Fruit fly (Drosophila melanogaster): ENCODE data around the gene PH4alphaNE1.
A peak's percentile ranks its signal among the peaks of the same experiment; 100 is the strongest.

Gene PH4alphaNE1

dm6 chr3R:30531989-30532653, 32.0 kb upstream of the PH4alphaNE1 start, which contains the start of gene tmod (continued):
- TF ChIP-seq HLH4C (GFP tag; IDR thresholded peaks at IDR 0.05; ENCODE audit: partially characterized antibody) (no peak), br (optimal IDR thresholded peaks at IDR 0.05) (no peak), CG17385 (GFP tag; optimal IDR thresholded peaks at IDR 0.05) (peak; percentile 45), ato (GFP tag; IDR thresholded peaks at IDR 0.05; ENCODE audit: partially characterized antibody) (no peak), E2f2 (GFP tag; IDR thresholded peaks at IDR 0.05) (peak; percentile 20; the same call in 1 of the 2 replicates), Dll (GFP tag; IDR thresholded peaks at IDR 0.05; ENCODE audit: partially characterized antibody) (no peak), amos (GFP tag; IDR thresholded peaks at IDR 0.05; ENCODE audit: partially characterized antibody) (no peak), CG12744 (GFP tag; optimal IDR thresholded peaks at IDR 0.05) (no peak), CG17802 (tag; optimal IDR thresholded peaks at IDR 0.05) (peak; percentile 20), CG11085 (GFP tag; IDR thresholded peaks at IDR 0.05) (no peak), CG11093 (GFP tag; IDR thresholded peaks at IDR 0.05) (no peak), CG11504 (tag; optimal IDR thresholded peaks at IDR 0.05) (peak; percentile 74), CG14710 (tag; optimal IDR thresholded peaks at IDR 0.05) (peak; percentile 60)

- TF ChIP-seq CG3407 (GFP tag; optimal IDR thresholded peaks at IDR 0.05) (no peak), nmo (GFP tag; optimal IDR thresholded peaks at IDR 0.05) (peak; percentile 32), GATAe (GFP tag; conservative IDR thresholded peaks at IDR 0.05) (no peak), CG4360 (GFP tag; IDR thresholded peaks at IDR 0.05) (no peak), phol (tag; optimal IDR thresholded peaks at IDR 0.05) (peak; percentile 40), CG2678 (tag; optimal IDR thresholded peaks at IDR 0.05) (peak; percentile 47), cwo (GFP tag; optimal IDR thresholded peaks at IDR 0.05) (no peak), org-1 (GFP tag; optimal IDR thresholded peaks at IDR 0.05) (no peak), CG1603 (tag; optimal IDR thresholded peaks at IDR 0.05) (no peak), CG3065 (GFP tag; optimal IDR thresholded peaks at IDR 0.05) (no peak), amos (GFP tag; IDR thresholded peaks at IDR 0.05; ENCODE audit: partially characterized antibody) (no peak), CG13424 (tag; optimal IDR thresholded peaks at IDR 0.05) (peak; percentile 18), CG1233 (GFP tag; optimal IDR thresholded peaks at IDR 0.05) (no peak), Lpt (GFP tag; optimal IDR thresholded peaks at IDR 0.05) (no peak), Elba2 (GFP tag; optimal IDR thresholded peaks at IDR 0.05) (no peak), Hr51 (GFP tag; optimal IDR thresholded peaks at IDR 0.05) (peak in 1 of 2 experiments; percentile 39), CG15269 (tag; optimal IDR thresholded peaks at IDR 0.05) (no peak), vfl (GFP tag; optimal IDR thresholded peaks at IDR 0.05) (no peak), CG12942 (GFP tag; optimal IDR thresholded peaks at IDR 0.05) (no peak), row (GFP tag; IDR thresholded peaks at IDR 0.05) (peak; percentile 59), CG18262 (tag; optimal IDR thresholded peaks at IDR 0.05) (peak; percentile 37), NFAT (GFP tag; IDR thresholded peaks at IDR 0.05) (no peak), gem (tag; optimal IDR thresholded peaks at IDR 0.05) (peak; percentile 50), E2f1 (GFP tag; IDR thresholded peaks at IDR 0.05) (no peak), CG4282 (GFP tag; optimal IDR thresholded peaks at IDR 0.05) (no peak), Dip2 (GFP tag; IDR thresholded peaks at IDR 0.05) (no peak), D19A (tag; optimal IDR thresholded peaks at IDR 0.05) (peak; percentile 31), twi (tag; optimal IDR thresholded peaks at IDR 0.05) (no peak), lab (GFP tag; optimal IDR thresholded peaks at IDR 0.05) (no peak), C15 (GFP tag; IDR thresholded peaks at IDR 0.05) (no peak), Oli (tag; optimal IDR thresholded peaks at IDR 0.05) (peak; percentile 10), sisA (GFP tag; IDR thresholded peaks at IDR 0.05) (no peak), Xbp1 (GFP tag; optimal IDR thresholded peaks at IDR 0.05) (peak; percentile 9), CG1792 (GFP tag; optimal IDR thresholded peaks at IDR 0.05) (no peak), toy (GFP tag; IDR thresholded peaks at IDR 0.05) (no peak), CG4730 (GFP tag; IDR thresholded peaks at IDR 0.05) (no peak), MBD-R2 (GFP tag; IDR thresholded peaks at IDR 0.05) (no peak)
These were observed 31.1 kb upstream of the PH4alphaNE1 start for dm6 chr3R:30531129-30531708.
